Fruit fly (Drosophila melanogaster) whole organism, prepupa: ENCODE measurements around the gene corto.
A peak's percentile ranks its signal among the peaks of the same experiment; 100 is the strongest.

Experiments used
- Blimp-1 ChIP-seq: fragments of 200-800 bp; sonication (Bioruptor generic); optimal IDR thresholded peaks from 3 replicates; lab custom pipeline; 2017; ENCODE audit warnings: missing biosample characterization, missing genetic modification characterization, mild to moderate bottlenecking, moderate library complexity, missing genetic modification reagents
- CG10631 ChIP-seq: fragments of 200-800 bp; sonication (Bioruptor generic); optimal IDR thresholded peaks from 2 replicates; lab custom pipeline; 2016; ENCODE audit warnings: missing biosample characterization, missing genetic modification characterization
- CG10669 ChIP-seq: fragments of 200-800 bp; sonication (Bioruptor generic); optimal IDR thresholded peaks from 3 replicates; lab custom pipeline; 2018; ENCODE audit warnings: missing biosample characterization, mild to moderate bottlenecking, missing genetic modification characterization, moderate library complexity
- CG11294 ChIP-seq: fragments of 200-800 bp; sonication (Bioruptor generic); IDR thresholded peaks from 2 replicates; pipeline ENCODE4 v1.3.6; 2022; ENCODE audit warnings: missing biosample characterization, missing genetic modification characterization
- CG11762 ChIP-seq: fragments of 200-800 bp; sonication (Bioruptor generic); optimal IDR thresholded peaks from 3 replicates; lab custom pipeline; 2016; ENCODE audit warnings: missing biosample characterization, missing genetic modification characterization; ENCODE audit not compliant: insufficient read depth
- CG11902 ChIP-seq: fragments of 200-800 bp; sonication (Bioruptor generic); optimal IDR thresholded peaks from 3 replicates; lab custom pipeline; 2016; ENCODE audit warnings: missing biosample characterization, missing genetic modification characterization
- CG15336 ChIP-seq: fragments of 200-800 bp; sonication (Bioruptor generic); IDR thresholded peaks from 2 replicates; pipeline ENCODE4 v1.3.6; 2022; ENCODE audit warnings: missing biosample characterization, missing genetic modification characterization
- CG1621 ChIP-seq: fragments of 200-800 bp; sonication (Bioruptor generic); optimal IDR thresholded peaks from 3 replicates; lab custom pipeline; 2018; ENCODE audit warnings: missing biosample characterization, mild to moderate bottlenecking, missing genetic modification characterization
- CG16779 ChIP-seq: fragments of 200-800 bp; sonication (Bioruptor generic); optimal IDR thresholded peaks from 3 replicates; lab custom pipeline; 2017; ENCODE audit warnings: missing biosample characterization, mild to moderate bottlenecking, missing genetic modification characterization
- CG3032 ChIP-seq: fragments of 200-800 bp; optimal IDR thresholded peaks from 2 replicates; lab custom pipeline; 2019; ENCODE audit warnings: missing biosample characterization, mild to moderate bottlenecking, missing genetic modification characterization, moderate library complexity
- CG31627 ChIP-seq: fragments of 200-800 bp; sonication (Bioruptor generic); optimal IDR thresholded peaks from 3 replicates; lab custom pipeline; 2016; ENCODE audit warnings: missing biosample characterization, missing genetic modification characterization
- CG34406 ChIP-seq: fragments of 200-800 bp; sonication (Bioruptor generic); optimal IDR thresholded peaks from 3 replicates; lab custom pipeline; 2016; ENCODE audit warnings: missing biosample characterization, missing genetic modification characterization
- CG4318 ChIP-seq: fragments of 200-800 bp; sonication (Bioruptor generic); optimal IDR thresholded peaks from 3 replicates; lab custom pipeline; 2017; ENCODE audit warnings: missing biosample characterization, mild to moderate bottlenecking, missing genetic modification characterization
- CG6163 ChIP-seq: fragments of 200-800 bp; sonication (Bioruptor generic); IDR thresholded peaks from 3 replicates; pipeline ENCODE4 v1.3.6; 2022; ENCODE audit warnings: missing biosample characterization, missing genetic modification characterization
- CG6854 ChIP-seq: fragments of 200-800 bp; sonication (Bioruptor generic); optimal IDR thresholded peaks from 2 replicates; lab custom pipeline; 2017; ENCODE audit warnings: missing biosample characterization, mild to moderate bottlenecking, missing genetic modification characterization
- Eip75B ChIP-seq: fragments of 200-800 bp; sonication (Bioruptor generic); optimal IDR thresholded peaks from 3 replicates; lab custom pipeline; 2016; ENCODE audit warnings: missing biosample characterization, missing genetic modification characterization
- Eip78C ChIP-seq: fragments of 200-800 bp; sonication (Bioruptor generic); peaks from one replicate; lab custom pipeline; 2016; ENCODE audit warnings: missing biosample characterization, missing genetic modification characterization
- Ets21C ChIP-seq: fragments of 200-800 bp; sonication (Bioruptor generic); optimal IDR thresholded peaks from 3 replicates; lab custom pipeline; 2016; ENCODE audit warnings: missing biosample characterization, missing genetic modification characterization
- Gug ChIP-seq: fragments of 200-800 bp; sonication (Bioruptor generic); IDR thresholded peaks from 2 replicates; pipeline ENCODE4 v1.3.6; 2022; ENCODE audit warnings: missing biosample characterization, missing genetic modification characterization
- Hr38 ChIP-seq: sonication (Bioruptor generic); optimal IDR thresholded peaks from 2 replicates; lab custom pipeline; 2016; ENCODE audit warnings: missing biosample characterization, missing genetic modification characterization
- Hr39 ChIP-seq: fragments of 200-800 bp; sonication (Bioruptor generic); optimal IDR thresholded peaks from 2 replicates; lab custom pipeline; 2016; ENCODE audit warnings: missing biosample characterization, missing genetic modification characterization
- Lpt ChIP-seq: fragments of 200-800 bp; sonication (Bioruptor generic); optimal IDR thresholded peaks from 3 replicates; lab custom pipeline; 2016; ENCODE audit warnings: missing biosample characterization, missing genetic modification characterization
- Met ChIP-seq: fragments of 200-800 bp; sonication (Bioruptor generic); optimal IDR thresholded peaks from 3 replicates; lab custom pipeline; 2016; ENCODE audit warnings: missing biosample characterization, missing genetic modification characterization
- Smox ChIP-seq: fragments of 200-800 bp; sonication (Bioruptor generic); optimal IDR thresholded peaks from 3 replicates; lab custom pipeline; 2016; ENCODE audit warnings: missing biosample characterization, missing genetic modification characterization
- Sox102F ChIP-seq: fragments of 200-800 bp; sonication (Bioruptor generic); optimal IDR thresholded peaks from 2 replicates; lab custom pipeline; 2016; ENCODE audit warnings: missing biosample characterization, mild to moderate bottlenecking, missing genetic modification characterization
- Sox15 ChIP-seq: fragments of 200-800 bp; sonication (Bioruptor generic); optimal IDR thresholded peaks from 3 replicates; lab custom pipeline; 2016; ENCODE audit warnings: missing biosample characterization, missing genetic modification characterization
- achi ChIP-seq: fragments of 200-800 bp; sonication (Bioruptor generic); optimal IDR thresholded peaks from 3 replicates; lab custom pipeline; 2016; ENCODE audit warnings: missing biosample characterization, missing genetic modification characterization
- acj6 ChIP-seq: fragments of 200-800 bp; sonication (Bioruptor generic); optimal IDR thresholded peaks from 3 replicates; lab custom pipeline; 2016; ENCODE audit warnings: missing biosample characterization, missing genetic modification characterization
- esn ChIP-seq: fragments of 200-800 bp; sonication (Bioruptor generic); optimal IDR thresholded peaks from 2 replicates; lab custom pipeline; 2016; ENCODE audit warnings: missing biosample characterization, mild to moderate bottlenecking, missing genetic modification characterization, moderate library complexity
- fd59A ChIP-seq: fragments of 200-800 bp; sonication (Bioruptor generic); optimal IDR thresholded peaks from 2 replicates; lab custom pipeline; 2017; ENCODE audit warnings: missing biosample characterization, mild to moderate bottlenecking, missing genetic modification characterization, missing genetic modification reagents
- lz ChIP-seq: fragments of 200-800 bp; sonication (Bioruptor generic); optimal IDR thresholded peaks from 3 replicates; lab custom pipeline; 2016; ENCODE audit warnings: missing biosample characterization, missing genetic modification characterization
- pdm3 ChIP-seq: fragments of 200-800 bp; sonication (Bioruptor generic); optimal IDR thresholded peaks from 3 replicates; lab custom pipeline; 2016; ENCODE audit warnings: missing biosample characterization, missing genetic modification characterization
- salr ChIP-seq, 2 experiments: fragments of 200-800 bp; sonication (Bioruptor generic); optimal IDR thresholded peaks; 3 replicates each; lab custom pipeline; 2016 to 2018; ENCODE audit warnings: missing biosample characterization in 2 of 2, missing genetic modification characterization in 2 of 2, mild to moderate bottlenecking in 1 of 2
- spab ChIP-seq: fragments of 200-800 bp; sonication (Bioruptor generic); optimal IDR thresholded peaks from 2 replicates; lab custom pipeline; 2017; ENCODE audit warnings: missing biosample characterization, mild to moderate bottlenecking, missing genetic modification characterization, missing genetic modification reagents
- svp ChIP-seq: fragments of 200-800 bp; sonication (Bioruptor generic); peaks from one replicate; lab custom pipeline; 2016; ENCODE audit warnings: missing biosample characterization, missing genetic modification characterization
- topi ChIP-seq: fragments of 200-800 bp; sonication (Bioruptor generic); optimal IDR thresholded peaks from 3 replicates; lab custom pipeline; 2016; ENCODE audit warnings: missing biosample characterization, missing genetic modification characterization

Gene corto

DNA sequence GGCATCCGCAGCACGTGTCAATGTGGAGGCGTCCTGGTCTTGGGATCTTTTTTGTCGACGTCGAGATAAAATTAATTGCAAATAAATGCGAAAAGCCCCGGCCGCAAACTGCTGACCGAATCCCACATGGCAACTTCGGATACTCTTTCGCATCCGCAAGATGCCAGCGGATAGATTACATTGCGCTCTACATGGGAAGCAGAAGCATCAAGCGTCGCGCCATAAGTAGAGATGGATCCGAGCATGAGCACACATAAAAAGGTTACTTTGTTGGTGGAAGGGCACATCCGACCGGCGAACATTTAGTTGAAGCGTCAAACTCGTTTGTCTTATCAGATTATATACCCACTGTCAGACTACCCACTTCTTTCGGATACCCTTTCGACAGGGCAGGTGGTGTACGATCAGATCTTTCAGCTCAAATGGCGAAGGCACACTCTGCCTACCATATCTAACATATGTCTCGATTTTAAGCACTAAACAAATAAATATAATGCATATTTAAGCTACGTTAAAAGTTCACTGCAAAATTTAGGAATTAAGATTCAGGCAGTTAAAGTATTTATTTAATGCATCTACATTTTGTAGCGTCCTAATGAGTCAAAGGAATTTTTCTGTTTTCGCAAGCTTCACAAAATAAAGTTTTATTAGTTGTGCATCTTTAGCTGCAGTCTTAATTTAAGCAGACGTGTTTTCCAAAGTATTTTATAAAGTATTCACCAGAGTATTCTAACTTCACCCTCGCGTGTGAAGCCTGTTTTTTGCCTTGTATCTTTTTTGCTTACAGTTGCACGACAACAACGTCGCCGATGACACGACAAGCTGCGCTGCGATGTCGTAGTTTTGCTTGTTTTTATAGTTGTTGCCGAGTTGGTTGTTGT lies 44.6 kb downstream of the corto start (continued):
- peak; percentile 49 for TF ChIP-seq achi (GFP tag; lab: Kevin White, UChicago)
- no peak for TF ChIP-seq Ets21C (GFP tag; lab: Kevin White, UChicago)
- peak; percentile 36; the same call in 1 of the 3 replicates for TF ChIP-seq CG6163 (GFP tag; lab: Robert Waterston, UW)
- TF ChIP-seq CG11762 (GFP tag; lab: Kevin White, UChicago), result peak; percentile 48
- peak; percentile 43 for TF ChIP-seq CG11902 (GFP tag; lab: Kevin White, UChicago)
- TF ChIP-seq Sox15 (GFP tag; lab: Kevin White, UChicago), result peak; percentile 59
- no peak for TF ChIP-seq CG16779 (tag; lab: Kevin White, UChicago)
- peak; percentile 58 for TF ChIP-seq CG10669 (GFP tag; lab: Kevin White, UChicago)
- no peak for TF ChIP-seq Blimp-1 (GFP tag; lab: Kevin White, UChicago)
- no peak for TF ChIP-seq CG15336
- TF ChIP-seq Sox102F (GFP tag; lab: Kevin White, UChicago), result peak; percentile 45
- peak in 1 of 2 experiments; percentile 73 for TF ChIP-seq salr (GFP tag; optimal IDR thresholded peaks at IDR 0.05; lab: Kevin White, UChicago)
- TF ChIP-seq CG31627 (GFP tag; lab: Kevin White, UChicago), result peak; percentile 19
- peak; percentile 58 for TF ChIP-seq acj6 (GFP tag; lab: Kevin White, UChicago)
- peak; percentile 65 for TF ChIP-seq esn (GFP tag; lab: Kevin White, UChicago)
- TF ChIP-seq svp (GFP tag; lab: Kevin White, UChicago), result peak; percentile 79
- TF ChIP-seq topi (GFP tag; lab: Kevin White, UChicago), result peak; percentile 53
- TF ChIP-seq CG10631 (GFP tag; lab: Kevin White, UChicago), result peak; percentile 70
- peak; percentile 57 for TF ChIP-seq Eip75B (GFP tag; lab: Kevin White, UChicago)
- TF ChIP-seq Lpt (GFP tag; lab: Kevin White, UChicago), result no peak
- TF ChIP-seq CG4318 (GFP tag; lab: Kevin White, UChicago), result peak; percentile 59
- TF ChIP-seq CG34406 (GFP tag; lab: Kevin White, UChicago), result peak; percentile 27
- peak; percentile 58 for TF ChIP-seq Met (GFP tag; lab: Kevin White, UChicago)
- peak; percentile 66 for TF ChIP-seq pdm3
- TF ChIP-seq Smox (GFP tag; lab: Kevin White, UChicago), result peak; percentile 46
- no peak for TF ChIP-seq CG11294 (GFP tag; lab: Robert Waterston, UW)
- peak; percentile 67 for TF ChIP-seq spab (GFP tag; lab: Kevin White, UChicago)
- TF ChIP-seq lz (GFP tag; lab: Kevin White, UChicago), result peak; percentile 47
- TF ChIP-seq CG3032 (tag; lab: Kevin White, UChicago), result peak; percentile 55
- TF ChIP-seq Hr38, result no peak
- peak; percentile 46 for TF ChIP-seq Hr39 (GFP tag; lab: Kevin White, UChicago)
- TF ChIP-seq CG1621 (tag; lab: Kevin White, UChicago), result peak; percentile 45
- TF ChIP-seq CG6854 (GFP tag; lab: Kevin White, UChicago), result no peak
- peak; percentile 95 for TF ChIP-seq Eip78C (GFP tag; lab: Kevin White, UChicago)
- no peak for TF ChIP-seq Gug (GFP tag; lab: Robert Waterston, UW)

DNA sequence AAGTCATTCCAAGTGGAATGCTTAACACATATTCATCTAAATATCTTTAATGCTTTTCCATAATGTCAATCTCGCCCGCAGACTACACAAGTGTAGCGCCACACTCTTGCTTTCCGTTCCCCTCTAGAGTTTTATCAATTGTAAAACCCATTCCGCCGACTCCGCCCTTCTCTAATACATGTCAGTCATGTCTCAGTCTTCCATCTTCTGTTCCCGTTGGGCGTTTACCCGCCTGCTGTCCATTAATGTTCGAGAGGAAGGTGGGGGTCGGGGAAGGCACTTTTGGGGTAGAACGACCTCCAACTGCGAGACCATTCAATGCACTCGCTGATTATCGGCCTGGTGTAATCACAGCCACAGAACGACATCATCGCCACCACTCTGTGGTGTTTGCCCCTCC lies 45.5 kb downstream of the corto start:
- TF ChIP-seq fd59A (GFP tag; lab: Kevin White, UChicago), result no peak
- peak; percentile 30 for TF ChIP-seq svp (GFP tag; lab: Kevin White, UChicago)
- no peak for TF ChIP-seq Lpt (GFP tag; lab: Kevin White, UChicago)

DNA sequence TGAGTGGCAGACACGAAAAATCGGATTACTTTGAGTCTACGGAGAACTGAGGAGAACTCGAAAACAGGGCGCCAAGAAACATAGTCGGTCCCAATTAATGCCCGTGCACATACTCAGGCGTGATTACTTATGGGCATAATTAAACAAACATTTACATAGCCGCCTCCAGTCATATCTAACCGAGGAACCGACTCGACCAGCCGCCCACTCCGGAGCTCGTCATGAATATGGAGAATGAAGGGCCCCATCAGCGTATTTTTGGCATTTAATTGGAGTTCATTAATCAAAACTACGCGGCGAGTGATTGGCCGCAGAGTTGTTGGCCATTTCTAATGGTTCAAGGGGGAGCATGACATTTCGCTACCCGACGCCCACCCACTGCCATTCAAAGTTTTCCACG lies 46.6 kb downstream of the corto start:
- TF ChIP-seq Eip78C (GFP tag; lab: Kevin White, UChicago), result no peak
- TF ChIP-seq CG10631 (GFP tag; lab: Kevin White, UChicago), result no peak
- TF ChIP-seq, all 60 proteins: peak for 0
